Worm (Caenorhabditis elegans) whole organism, L4 larva: Measurements from ENCODE around the gene natc-1.

Source experiments
- F26F4.8 ChIP-seq: fragments of 200-800 bp; sonication (Bioruptor generic); conservative IDR thresholded peaks from 2 replicates; pipeline ENCODE4 v1.3.6; 2022; ENCODE audit warnings: missing genetic modification characterization, missing compliant biosample characterization
- F37D6.2 ChIP-seq: sonication (generic microtip); optimal IDR thresholded peaks from 2 replicates; lab custom pipeline; 2016; ENCODE audit warnings: mild to moderate bottlenecking, missing genetic modification characterization, missing compliant biosample characterization
- F49E8.2 ChIP-seq: sonication (generic microtip); optimal IDR thresholded peaks from 2 replicates; lab custom pipeline; 2016; ENCODE audit warnings: missing compliant biosample characterization, mild to moderate bottlenecking, missing genetic modification characterization, borderline replicate concordance
- aha-1 ChIP-seq: fragments of 150-350 bp; peaks from one replicate; lab custom pipeline; 2014; ENCODE audit warnings: missing biosample characterization, missing genetic modification characterization
- ama-1 ChIP-seq: fragments of 150-350 bp; optimal IDR thresholded peaks from 2 replicates; lab custom pipeline; 2014; ENCODE audit warnings: inconsistent platforms, mixed read lengths
- arid-1 ChIP-seq: fragments of 200-800 bp; sonication (Bioruptor generic); conservative IDR thresholded peaks from 2 replicates; pipeline ENCODE4 v1.3.6; 2022; ENCODE audit warnings: missing genetic modification reagents, missing genetic modification characterization, missing compliant biosample characterization
- attf-4 ChIP-seq: sonication (generic microtip); optimal IDR thresholded peaks from 3 replicates; lab custom pipeline; 2017; ENCODE audit warnings: missing biosample characterization, missing genetic modification characterization
- ceh-28 ChIP-seq: fragments of 150-350 bp; optimal IDR thresholded peaks from 2 replicates; lab custom pipeline; 2014; ENCODE audit warnings: missing biosample characterization, missing genetic modification reagents, missing genetic modification characterization
- ceh-44 ChIP-seq: fragments of 200-800 bp; sonication (Bioruptor generic); IDR thresholded peaks from 2 replicates; pipeline ENCODE4 v1.3.6; 2022; ENCODE audit warnings: missing genetic modification reagents, missing genetic modification characterization, missing compliant biosample characterization
- daf-19 ChIP-seq: fragments of 200-800 bp; sonication (Bioruptor generic); conservative IDR thresholded peaks from 2 replicates; pipeline ENCODE4 v1.3.6; 2022; ENCODE audit warnings: missing genetic modification characterization, missing compliant biosample characterization
- daf-8 ChIP-seq: fragments of 200-800 bp; sonication (Bioruptor generic); IDR thresholded peaks from 2 replicates; pipeline ENCODE4 v1.3.6; 2022; ENCODE audit warnings: missing genetic modification characterization, missing compliant biosample characterization
- dmd-6 ChIP-seq: fragments of 200-800 bp; sonication (Bioruptor generic); IDR thresholded peaks from 2 replicates; pipeline ENCODE4 v1.3.6; 2022; ENCODE audit warnings: missing genetic modification reagents, missing genetic modification characterization, missing compliant biosample characterization
- dmd-8 ChIP-seq: fragments of 200-800 bp; sonication (Bioruptor generic); IDR thresholded peaks from 2 replicates; pipeline ENCODE4 v1.3.6; 2022; ENCODE audit warnings: missing genetic modification characterization, missing compliant biosample characterization
- duxl-1 ChIP-seq: sonication (generic microtip); optimal IDR thresholded peaks from 2 replicates; lab custom pipeline; 2016; ENCODE audit warnings: mild to moderate bottlenecking, missing genetic modification characterization, moderate library complexity, missing compliant biosample characterization; ENCODE audit not compliant: poor library complexity
- egl-43 ChIP-seq: fragments of 200-800 bp; sonication (Bioruptor generic); IDR thresholded peaks from 2 replicates; pipeline ENCODE4 v1.3.6; 2022; ENCODE audit warnings: missing genetic modification reagents, missing genetic modification characterization, missing compliant biosample characterization
- hlh-11 ChIP-seq: fragments of 200-800 bp; sonication (Bioruptor generic); optimal IDR thresholded peaks from 2 replicates; lab custom pipeline; 2018; ENCODE audit warnings: mild to moderate bottlenecking, missing genetic modification characterization, missing compliant biosample characterization
- hlh-30 ChIP-seq: sonication (generic microtip); optimal IDR thresholded peaks from 2 replicates; lab custom pipeline; 2017; ENCODE audit warnings: antibody characterized with exemption, mild to moderate bottlenecking, missing genetic modification characterization, missing compliant biosample characterization; ENCODE audit not compliant: insufficient read depth
- hmg-1.1 ChIP-seq: fragments of 200-800 bp; sonication (Bioruptor generic); IDR thresholded peaks from 2 replicates; pipeline ENCODE4 v1.3.6; 2022; ENCODE audit warnings: missing genetic modification reagents, missing genetic modification characterization, missing compliant biosample characterization
- lin-13 ChIP-seq: fragments of 150-350 bp; optimal IDR thresholded peaks from 2 replicates; lab custom pipeline; 2014; ENCODE audit warnings: missing biosample characterization, missing genetic modification reagents, missing genetic modification characterization
- lin-15B ChIP-seq: fragments of 150-350 bp; sonication (generic microtip); optimal IDR thresholded peaks from 3 replicates; lab custom pipeline; 2014; ENCODE audit warnings: missing biosample characterization, missing genetic modification characterization
- lsy-2 ChIP-seq, 2 experiments: fragments of 150-350 bp in 1 of 2; sonication (generic microtip) in 1 of 2; optimal IDR thresholded peaks; 2 replicates each; lab custom pipeline; 2014 to 2017; ENCODE audit warnings: missing biosample characterization in 2 of 2, missing genetic modification characterization in 2 of 2
- madf-9 ChIP-seq: fragments of 200-800 bp; sonication (Bioruptor generic); conservative IDR thresholded peaks from 2 replicates; pipeline ENCODE4 v1.3.6; 2022; ENCODE audit warnings: missing genetic modification reagents, missing genetic modification characterization, missing compliant biosample characterization
- nhr-10 ChIP-seq: fragments of 150-350 bp; optimal IDR thresholded peaks from 2 replicates; lab custom pipeline; 2014; ENCODE audit warnings: missing biosample characterization, missing genetic modification characterization
- nhr-11 ChIP-seq: fragments of 150-350 bp; optimal IDR thresholded peaks from 2 replicates; lab custom pipeline; 2014; ENCODE audit warnings: missing biosample characterization, missing genetic modification characterization
- nhr-111 ChIP-seq: fragments of 200-800 bp; sonication (Bioruptor generic); optimal IDR thresholded peaks from 2 replicates; lab custom pipeline; 2018; ENCODE audit warnings: mild to moderate bottlenecking, missing genetic modification characterization, missing compliant biosample characterization
- nhr-237 ChIP-seq: sonication (generic microtip); optimal IDR thresholded peaks from 2 replicates; lab custom pipeline; 2017; ENCODE audit warnings: missing biosample characterization, missing genetic modification characterization
- nhr-25 ChIP-seq: sonication (generic microtip); optimal IDR thresholded peaks from 2 replicates; lab custom pipeline; 2017; ENCODE audit warnings: missing genetic modification characterization, mild to moderate bottlenecking, missing compliant biosample characterization, antibody characterized with exemption, moderate library complexity, borderline replicate concordance; ENCODE audit not compliant: insufficient read depth
- nhr-41 ChIP-seq: fragments of 200-800 bp; sonication (Bioruptor generic); IDR thresholded peaks from 2 replicates; pipeline ENCODE4 v1.3.6; 2022; ENCODE audit warnings: missing genetic modification reagents, missing genetic modification characterization, missing compliant biosample characterization
- nhr-48 ChIP-seq: sonication (generic microtip); optimal IDR thresholded peaks from 2 replicates; lab custom pipeline; 2016; ENCODE audit warnings: mild to moderate bottlenecking, missing genetic modification characterization, missing compliant biosample characterization
- nhr-76 ChIP-seq: fragments of 150-350 bp; optimal IDR thresholded peaks from 2 replicates; lab custom pipeline; 2014; ENCODE audit warnings: missing biosample characterization, missing genetic modification characterization
- pha-4 ChIP-seq, 2 experiments: fragments of 150-350 bp in 1 of 2; fragments of 200-800 bp in 1 of 2; sonication (Bioruptor generic) in 1 of 2; IDR thresholded peaks in 1 of 2; optimal IDR thresholded peaks in 1 of 2; 2 replicates each; pipeline versions ENCODE4 v1.3.6 to Lab custom; 2014 to 2022; ENCODE audit warnings: missing genetic modification characterization in 2 of 2, missing genetic modification reagents in 2 of 2, missing biosample characterization in 1 of 2, missing compliant biosample characterization in 1 of 2
- php-3 ChIP-seq: fragments of 200-800 bp; sonication (Bioruptor generic); IDR thresholded peaks from 2 replicates; pipeline ENCODE4 v1.3.6; 2022; ENCODE audit warnings: missing genetic modification reagents, missing genetic modification characterization, missing compliant biosample characterization
- sdz-12 ChIP-seq: fragments of 200-800 bp; sonication (Bioruptor generic); optimal IDR thresholded peaks from 2 replicates; lab custom pipeline; 2018; ENCODE audit warnings: mild to moderate bottlenecking, missing genetic modification characterization, missing compliant biosample characterization
- set-16 ChIP-seq: fragments of 200-800 bp; sonication (Bioruptor generic); IDR thresholded peaks from 2 replicates; pipeline ENCODE4 v1.3.6; 2022; ENCODE audit warnings: missing genetic modification reagents, missing genetic modification characterization, missing compliant biosample characterization
- snpc-4 ChIP-seq: fragments of 150-350 bp; optimal IDR thresholded peaks from 2 replicates; lab custom pipeline; 2014; ENCODE audit warnings: missing biosample characterization, missing genetic modification characterization
- spr-1 ChIP-seq: sonication (generic microtip); optimal IDR thresholded peaks from 2 replicates; lab custom pipeline; 2016; ENCODE audit warnings: mild to moderate bottlenecking, missing genetic modification characterization, missing compliant biosample characterization
- spr-3 ChIP-seq: fragments of 200-800 bp; sonication (Bioruptor generic); optimal IDR thresholded peaks from 2 replicates; lab custom pipeline; 2018; ENCODE audit warnings: mild to moderate bottlenecking, missing genetic modification characterization, missing compliant biosample characterization
- unc-39 ChIP-seq: sonication (generic microtip); optimal IDR thresholded peaks from 2 replicates; lab custom pipeline; 2017; ENCODE audit warnings: missing biosample characterization, missing genetic modification characterization
- unc-62 ChIP-seq, 3 experiments: fragments of 150-350 bp in 1 of 3; sonication (generic microtip); optimal IDR thresholded peaks in 2 of 3; peaks in 1 of 3; 1 replicate in 1 of 3; 2 replicates in 2 of 3; lab custom pipeline; 2014 to 2017; ENCODE audit warnings: missing biosample characterization in 3 of 3, missing genetic modification characterization in 3 of 3, missing genetic modification reagents in 3 of 3, missing genotype in 1 of 3
- vab-7 ChIP-seq: fragments of 200-800 bp; sonication (Bioruptor generic); IDR thresholded peaks from 2 replicates; pipeline ENCODE4 v1.3.6; 2022; ENCODE audit warnings: missing genetic modification reagents, missing genetic modification characterization, missing compliant biosample characterization
- zag-1 ChIP-seq: fragments of 150-350 bp; optimal IDR thresholded peaks from 2 replicates; lab custom pipeline; 2014; ENCODE audit warnings: missing biosample characterization, missing genetic modification characterization
- zfp-2 ChIP-seq: sonication (generic microtip); optimal IDR thresholded peaks from 2 replicates; lab custom pipeline; 2016; ENCODE audit warnings: mild to moderate bottlenecking, missing genetic modification characterization, missing compliant biosample characterization
- zip-2 ChIP-seq: fragments of 150-350 bp; optimal IDR thresholded peaks from 2 replicates; lab custom pipeline; 2014; ENCODE audit warnings: missing biosample characterization, missing genetic modification characterization
- ztf-11 ChIP-seq: fragments of 150-350 bp; optimal IDR thresholded peaks from 2 replicates; lab custom pipeline; 2014; ENCODE audit warnings: missing biosample characterization, missing genetic modification characterization

Gene natc-1

ce11 chrV:8481274-8481673 is 19.1 kb downstream of the natc-1 start:
- TF ChIP-seq spr-1 (tag; lab: Kevin White, UChicago) (no peak), hlh-30 (tag; lab: Kevin White, UChicago) (no peak), nhr-25 (tag; lab: Kevin White, UChicago) (no peak), lin-15B (tag; lab: Kevin White, UChicago) (no peak), nhr-48 (tag; lab: Kevin White, UChicago) (no peak), unc-62 (GFP tag; optimal IDR thresholded peaks at IDR 0.05 in 1 of 2; lab: Kevin White, UChicago) (peak in 1 of 2 experiments; percentile 92), unc-62 (tag; optimal IDR thresholded peaks at IDR 0.05; lab: Kevin White, UChicago) (no peak), ceh-28 (tag; lab: Kevin White, UChicago) (no peak)

DNA sequence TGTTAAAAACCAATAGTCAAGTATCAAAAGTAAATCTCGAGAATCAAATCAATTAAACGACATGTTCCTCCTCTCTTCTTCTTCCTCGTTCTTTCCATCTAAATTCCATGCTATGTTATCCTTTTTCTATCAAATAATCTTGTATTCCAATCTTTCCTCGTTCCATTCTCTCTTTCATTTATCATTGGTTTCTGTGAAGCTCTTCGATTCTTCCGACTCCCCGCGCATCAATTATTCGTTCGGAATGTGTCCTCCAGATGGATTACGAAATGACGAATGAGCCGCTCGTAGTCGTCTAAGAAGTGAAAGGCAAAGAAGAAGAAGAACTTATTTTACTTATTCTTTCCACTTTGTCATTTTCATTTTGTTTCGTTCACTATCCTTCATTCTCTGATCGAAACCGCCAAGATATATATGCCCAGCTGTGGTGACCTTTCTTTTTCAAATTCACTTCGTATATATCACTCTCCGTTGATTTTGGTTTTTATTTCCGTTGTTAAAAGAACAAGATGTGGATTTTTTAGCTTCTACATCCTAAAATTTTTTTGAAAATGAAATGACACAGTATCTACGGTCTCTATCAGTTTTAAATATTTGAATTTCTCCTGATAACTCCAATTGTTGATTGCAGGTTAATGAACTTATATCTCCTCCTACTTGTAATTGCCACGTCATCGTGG is 32.2 kb downstream of the natc-1 start, which contains the start of gene pxn-1:
Gene pxn-1 (plus strand): TSS at position 630 of the 680 bp plus-strand sequence.
- TF ChIP-seq unc-62 (GFP tag; optimal IDR thresholded peaks at IDR 0.05 in 1 of 2; lab: Kevin White, UChicago): peak in 1 of 2 experiments; percentile 77
- no peak for TF ChIP-seq unc-62 (tag; optimal IDR thresholded peaks at IDR 0.05; lab: Kevin White, UChicago)
- no peak for TF ChIP-seq ceh-44 (GFP tag; lab: Robert Waterston, UW)

- TF ChIP-seq madf-9 (GFP tag; lab: Robert Waterston, UW) (no peak), pha-4 (GFP tag; IDR thresholded peaks at IDR 0.05; lab: Robert Waterston, UW) (peak; percentile 34; the same call in 1 of the 2 replicates), pha-4 (tag; optimal IDR thresholded peaks at IDR 0.05; lab: Kevin White, UChicago) (no peak), F37D6.2 (tag; lab: Kevin White, UChicago) (no peak), nhr-41 (GFP tag; lab: Robert Waterston, UW) (0 out of 2 replicates have a peak, but pooled peaks have one; percentile 45), sdz-12 (GFP tag; lab: Kevin White, UChicago) (no peak), lin-15B (tag; lab: Kevin White, UChicago) (no peak), lsy-2 (tag; optimal IDR thresholded peaks at IDR 0.05; lab: Kevin White, UChicago) (no peak), unc-39 (tag; lab: Kevin White, UChicago) (no peak), spr-3 (GFP tag; lab: Kevin White, UChicago) (no peak), dmd-6 (no peak), attf-4 (tag; lab: Kevin White, UChicago) (no peak), nhr-10 (no peak), snpc-4 (no peak), nhr-237 (no peak), dmd-8 (GFP tag; lab: Robert Waterston, UW) (0 out of 2 replicates have a peak, but pooled peaks have one; percentile 58), zfp-2 (tag; lab: Kevin White, UChicago) (no peak), set-16 (GFP tag; lab: Robert Waterston, UW) (no peak), duxl-1 (tag; lab: Kevin White, UChicago) (no peak), nhr-76 (no peak), hmg-1.1 (no peak), vab-7 (peak; percentile 64), ztf-11 (no peak), egl-43 (peak; percentile 63; the same call in 1 of the 2 replicates), aha-1 (tag; lab: Kevin White, UChicago) (no peak), nhr-11 (tag; lab: Kevin White, UChicago) (no peak), zip-2 (tag; lab: Kevin White, UChicago) (no peak), spr-1 (tag; lab: Kevin White, UChicago) (no peak), F49E8.2 (tag; lab: Kevin White, UChicago) (no peak), lin-13 (no peak), zag-1 (tag; lab: Kevin White, UChicago) (no peak), daf-8 (no peak), nhr-111 (GFP tag; lab: Kevin White, UChicago) (no peak), F26F4.8 (peak; percentile 72; the same call in 1 of the 2 replicates), hlh-11 (no peak), php-3 (GFP tag; lab: Robert Waterston, UW) (no peak), ama-1 (lab: Kevin White, UChicago) (no peak), daf-19 (GFP tag; lab: Robert Waterston, UW) (0 out of 2 replicates have a peak, but pooled peaks have one; percentile 57), arid-1 (GFP tag; lab: Robert Waterston, UW) (0 out of 2 replicates have a peak, but pooled peaks have one; percentile 28)
Measured at ce11 chrV:8495106-8495505, 32.9 kb downstream of the natc-1 start.
